Fruit fly (Drosophila melanogaster): ENCODE results near the gene CG9040.

Gene CG9040

DNA sequence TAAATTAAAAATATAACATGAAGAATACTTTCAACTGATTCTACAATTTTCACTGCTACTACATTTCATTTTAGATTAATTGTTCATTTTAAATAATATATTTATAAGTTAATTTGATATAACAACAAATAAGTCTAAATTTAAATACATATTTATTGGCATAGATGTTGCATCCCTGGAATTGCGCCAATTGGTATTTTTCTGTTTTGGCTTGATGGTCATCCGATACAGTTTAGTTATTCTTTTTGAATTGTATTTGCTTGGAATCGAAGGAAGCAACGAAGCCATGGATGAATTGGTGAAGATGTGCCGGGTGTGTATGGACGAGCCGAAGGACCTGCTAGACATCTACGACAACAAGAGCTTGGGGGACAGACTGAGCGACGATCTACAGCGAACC is 9.3 kb downstream of the CG9040 start, which contains the start of gene CG17361 (continued):
- TF ChIP-seq gcm2 (GFP tag; optimal IDR thresholded peaks at IDR 0.05) (no peak), CG3838 (GFP tag; optimal IDR thresholded peaks at IDR 0.05) (no peak), CG31388 (GFP tag; optimal IDR thresholded peaks at IDR 0.05) (no peak), zfh2 (GFP tag; optimal IDR thresholded peaks at IDR 0.05) (no peak), CG12071 (GFP tag; optimal IDR thresholded peaks at IDR 0.05) (no peak), MBD-R2 (GFP tag; IDR thresholded peaks at IDR 0.05) (peak; percentile 77), cad (GFP tag; optimal IDR thresholded peaks at IDR 0.05) (no peak), run (tag; optimal IDR thresholded peaks at IDR 0.05) (no peak), Bdp1 (GFP tag; optimal IDR thresholded peaks at IDR 0.05) (no peak), nom (GFP tag; optimal IDR thresholded peaks at IDR 0.05) (no peak), CG14965 (GFP tag; optimal IDR thresholded peaks at IDR 0.05; ENCODE audit: borderline replicate concordance) (no peak), Lpt (GFP tag; optimal IDR thresholded peaks at IDR 0.05) (no peak), Mrtf (GFP tag; IDR thresholded peaks at IDR 0.05) (no peak), Oaz (GFP tag; IDR thresholded peaks at IDR 0.05) (no peak), crp (GFP tag; optimal IDR thresholded peaks at IDR 0.05) (no peak), CG9932 (GFP tag; IDR thresholded peaks at IDR 0.05) (peak; percentile 16; the same call in 1 of the 2 replicates), Nf-YB (GFP tag; optimal IDR thresholded peaks at IDR 0.05) (no peak), CG10654 (GFP tag; optimal IDR thresholded peaks at IDR 0.05) (no peak), eyg (GFP tag; optimal IDR thresholded peaks at IDR 0.05) (no peak), CG6791 (GFP tag; IDR thresholded peaks at IDR 0.05; ENCODE audit: partially characterized antibody) (no peak), CG9609 (GFP tag; optimal IDR thresholded peaks at IDR 0.05) (no peak), CG13775 (GFP tag; optimal IDR thresholded peaks at IDR 0.05) (no peak), NFAT (GFP tag; IDR thresholded peaks at IDR 0.05) (no peak), HLHmδ (GFP tag; optimal IDR thresholded peaks at IDR 0.05) (no peak), CG15696 (tag; optimal IDR thresholded peaks at IDR 0.05) (no peak), Sry-δ (GFP tag; optimal IDR thresholded peaks at IDR 0.05) (no peak), Optix (GFP tag; IDR thresholded peaks at IDR 0.05) (no peak), CG15073 (GFP tag; optimal IDR thresholded peaks at IDR 0.05) (no peak), CG9727 (GFP tag; optimal IDR thresholded peaks at IDR 0.05) (no peak), NC2β (GFP tag; optimal IDR thresholded peaks at IDR 0.05) (no peak), Oli (tag; optimal IDR thresholded peaks at IDR 0.05) (no peak), zf30C (GFP tag; optimal IDR thresholded peaks at IDR 0.05) (no peak), Doc3 (GFP tag; IDR thresholded peaks at IDR 0.05; ENCODE audit: partially characterized antibody) (no peak), tap (tag; optimal IDR thresholded peaks at IDR 0.05) (no peak), Med (GFP tag) (no peak), BtbVII (GFP tag; optimal IDR thresholded peaks at IDR 0.05) (no peak), dmrt99B (tag; optimal IDR thresholded peaks at IDR 0.05) (no peak), grau (tag; optimal IDR thresholded peaks at IDR 0.05) (peak; percentile 36), CG2889 (GFP tag; IDR thresholded peaks at IDR 0.05) (no peak), Spps (tag; optimal IDR thresholded peaks at IDR 0.05) (no peak), Dad (GFP tag; optimal IDR thresholded peaks at IDR 0.05) (no peak), Dek (tag; optimal IDR thresholded peaks at IDR 0.05) (no peak), zen (tag; optimal IDR thresholded peaks at IDR 0.05) (no peak), Blimp-1 (GFP tag; optimal IDR thresholded peaks at IDR 0.05) (no peak), CG3281 (GFP tag; optimal IDR thresholded peaks at IDR 0.05) (no peak), pho (GFP tag; optimal IDR thresholded peaks at IDR 0.05) (no peak), Lhr (GFP tag; optimal IDR thresholded peaks at IDR 0.05) (no peak), Hand (GFP tag; optimal IDR thresholded peaks at IDR 0.05) (no peak), CG17328 (GFP tag; IDR thresholded peaks at IDR 0.05) (no peak), cato (GFP tag; optimal IDR thresholded peaks at IDR 0.05; ENCODE audit: borderline replicate concordance) (no peak), Eip74EF (GFP tag; optimal IDR thresholded peaks at IDR 0.05) (no peak)
